Worm (Caenorhabditis elegans) whole organism, mixed stage, embryonic: Measurements from ENCODE around the gene frpr-11.
A peak's percentile ranks its signal among the peaks of the same experiment; 100 is the strongest.

Experiments used
- drap-1 ChIP-seq: fragments of 200-800 bp; sonication (Bioruptor generic); optimal IDR thresholded peaks from 3 replicates; lab custom pipeline; 2018; ENCODE audit warnings: mild to moderate bottlenecking, missing genetic modification characterization, missing compliant biosample characterization
- elt-3 ChIP-seq: fragments of 150-350 bp; optimal IDR thresholded peaks from 2 replicates; lab custom pipeline; 2014; ENCODE audit warnings: missing biosample characterization, missing genetic modification characterization
- lsy-2 ChIP-seq: fragments of 150-350 bp; optimal IDR thresholded peaks from 2 replicates; lab custom pipeline; 2014; ENCODE audit warnings: missing biosample characterization, missing genetic modification characterization
- mep-1 ChIP-seq: fragments of 150-350 bp; optimal IDR thresholded peaks from 2 replicates; lab custom pipeline; 2017; ENCODE audit warnings: missing biosample characterization, missing genetic modification reagents, missing genetic modification characterization, inconsistent platforms
- nhr-12 ChIP-seq: fragments of 150-350 bp; optimal IDR thresholded peaks from 2 replicates; lab custom pipeline; 2014; ENCODE audit warnings: missing biosample characterization, missing genetic modification characterization
- nhr-2 ChIP-seq: fragments of 150-350 bp; optimal IDR thresholded peaks from 2 replicates; lab custom pipeline; 2014; ENCODE audit warnings: missing biosample characterization, missing genetic modification characterization
- zip-8 ChIP-seq: fragments of 150-350 bp; optimal IDR thresholded peaks from 2 replicates; lab custom pipeline; 2014; ENCODE audit warnings: missing biosample characterization, missing genetic modification characterization

DNA sequence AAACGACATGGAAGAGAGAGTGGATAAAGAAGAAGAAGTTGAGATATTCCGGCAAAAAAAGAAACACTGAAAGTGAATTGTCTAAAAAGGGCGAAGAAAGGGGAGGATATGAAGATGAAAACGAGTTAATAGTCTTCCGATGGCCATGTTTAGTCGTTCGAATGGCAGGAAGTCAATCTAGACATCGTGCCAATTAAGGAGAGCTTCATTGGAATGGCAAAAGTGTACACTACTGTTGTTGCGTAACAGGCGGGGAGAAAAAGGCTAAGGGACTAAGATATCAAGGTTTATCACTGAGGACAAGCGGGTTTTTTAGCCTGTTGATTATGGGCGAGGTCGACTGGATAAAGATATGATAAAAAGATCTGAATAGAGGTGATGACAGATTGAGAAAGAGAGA lies 39.1 kb downstream of the frpr-11 start:
- TF ChIP-seq lsy-2 (no peak), nhr-12 (tag; lab: Kevin White, UChicago) (no peak), elt-3 (tag; lab: Kevin White, UChicago) (no peak), drap-1 (GFP tag; lab: Kevin White, UChicago) (no peak), zip-8 (tag; lab: Kevin White, UChicago) (peak; percentile 6), mep-1 (tag; lab: Kevin White, UChicago) (no peak), nhr-2 (tag; lab: Kevin White, UChicago) (no peak)
